Worm (Caenorhabditis elegans) whole organism, L3 larva: ENCODE data around the gene dur-1.

Experiments
- egl-27 ChIP-seq: sonication (generic microtip); optimal IDR thresholded peaks from 4 replicates; lab custom pipeline; 2017; ENCODE audit warnings: missing biosample characterization, missing genetic modification reagents, missing genetic modification characterization
- jun-1 ChIP-seq: fragments of 150-350 bp; optimal IDR thresholded peaks from 2 replicates; lab custom pipeline; 2014; ENCODE audit warnings: missing biosample characterization, missing genetic modification reagents, missing genetic modification characterization
- unc-62 ChIP-seq: fragments of 150-350 bp; sonication (generic microtip); optimal IDR thresholded peaks from 4 replicates; lab custom pipeline; 2014; ENCODE audit warnings: missing biosample characterization, missing genetic modification reagents, missing genetic modification characterization
- ztf-4 ChIP-seq: fragments of 150-350 bp; optimal IDR thresholded peaks from 2 replicates; lab custom pipeline; 2014; ENCODE audit warnings: missing biosample characterization, missing genetic modification characterization

- TF ChIP-seq unc-62 (GFP tag; lab: Kevin White, UChicago), result no peak
- no peak for TF ChIP-seq jun-1 (tag; lab: Kevin White, UChicago)
- no peak for TF ChIP-seq egl-27 (tag; lab: Kevin White, UChicago)
- no peak for TF ChIP-seq ztf-4 (tag; lab: Kevin White, UChicago)
These were observed 7.6 kb downstream of the dur-1 start for ce11 chrIV:9920426-9920825.
